Worm (Caenorhabditis elegans) whole organism, late embryonic: Measurements from ENCODE around the gene W04D2.4.
A peak's percentile ranks its signal among the peaks of the same experiment; 100 is the strongest.

Experiments used
- C38D4.7 ChIP-seq: fragments of 200-800 bp; sonication (Bioruptor generic); optimal IDR thresholded peaks from 2 replicates; lab custom pipeline; 2018; ENCODE audit warnings: mild to moderate bottlenecking, missing genetic modification characterization, moderate library complexity, missing compliant biosample characterization
- T23F11.4 ChIP-seq: fragments of 200-800 bp; sonication (Bioruptor generic); optimal IDR thresholded peaks from 2 replicates; lab custom pipeline; 2018; ENCODE audit warnings: mild to moderate bottlenecking, missing genetic modification characterization, missing compliant biosample characterization
- ahr-1 ChIP-seq: sonication (generic microtip); optimal IDR thresholded peaks from 2 replicates; lab custom pipeline; 2016; ENCODE audit warnings: missing genetic modification characterization, missing compliant biosample characterization
- ceh-14 ChIP-seq: sonication (generic microtip); optimal IDR thresholded peaks from 2 replicates; lab custom pipeline; 2016; ENCODE audit warnings: missing genotype, missing genetic modification characterization, missing compliant biosample characterization
- ceh-18 ChIP-seq: sonication (generic microtip); optimal IDR thresholded peaks from 2 replicates; lab custom pipeline; 2016; ENCODE audit warnings: missing genetic modification characterization, missing compliant biosample characterization
- ceh-2 ChIP-seq: sonication (generic microtip); optimal IDR thresholded peaks from 2 replicates; lab custom pipeline; 2016; ENCODE audit warnings: missing genotype, missing genetic modification characterization, missing compliant biosample characterization
- ceh-22 ChIP-seq: sonication (generic microtip); optimal IDR thresholded peaks from 2 replicates; lab custom pipeline; 2017; ENCODE audit warnings: missing biosample characterization, missing genetic modification characterization
- ceh-24 ChIP-seq: sonication (generic microtip); optimal IDR thresholded peaks from 2 replicates; lab custom pipeline; 2016; ENCODE audit warnings: mild to moderate bottlenecking, missing genetic modification characterization, missing compliant biosample characterization
- ceh-31 ChIP-seq: sonication (generic microtip); optimal IDR thresholded peaks from 2 replicates; lab custom pipeline; 2016; ENCODE audit warnings: missing genetic modification characterization, missing compliant biosample characterization
- ceh-34 ChIP-seq: sonication (generic microtip); optimal IDR thresholded peaks from 2 replicates; lab custom pipeline; 2016; ENCODE audit warnings: mild to moderate bottlenecking, missing genetic modification characterization, missing compliant biosample characterization
- elt-4 ChIP-seq: sonication (generic microtip); optimal IDR thresholded peaks from 2 replicates; lab custom pipeline; 2016; ENCODE audit warnings: missing genetic modification characterization, missing compliant biosample characterization
- ets-4 ChIP-seq: sonication (generic microtip); optimal IDR thresholded peaks from 2 replicates; lab custom pipeline; 2016; ENCODE audit warnings: missing genetic modification characterization, missing compliant biosample characterization
- eyg-1 ChIP-seq: sonication (generic microtip); optimal IDR thresholded peaks from 2 replicates; lab custom pipeline; 2016; ENCODE audit warnings: missing genotype, missing genetic modification characterization, missing compliant biosample characterization
- fax-1 ChIP-seq: sonication (generic microtip); optimal IDR thresholded peaks from 2 replicates; lab custom pipeline; 2016; ENCODE audit warnings: missing genotype, missing genetic modification characterization, missing compliant biosample characterization
- gmeb-2 ChIP-seq: sonication (generic microtip); optimal IDR thresholded peaks from 2 replicates; lab custom pipeline; 2016; ENCODE audit warnings: missing genetic modification characterization, inconsistent platforms, missing compliant biosample characterization
- hlh-15 ChIP-seq: sonication (generic microtip); optimal IDR thresholded peaks from 2 replicates; lab custom pipeline; 2016; ENCODE audit warnings: missing genetic modification characterization, missing compliant biosample characterization
- hlh-30 ChIP-seq: sonication (generic microtip); optimal IDR thresholded peaks from 2 replicates; lab custom pipeline; 2017; ENCODE audit warnings: antibody characterized with exemption, missing genetic modification characterization, missing compliant biosample characterization; ENCODE audit not compliant: insufficient read depth
- hlh-6 ChIP-seq: sonication (generic microtip); optimal IDR thresholded peaks from 2 replicates; lab custom pipeline; 2016; ENCODE audit warnings: missing genotype, missing genetic modification characterization, missing compliant biosample characterization
- lim-6 ChIP-seq: sonication (generic microtip); optimal IDR thresholded peaks from 2 replicates; lab custom pipeline; 2016; ENCODE audit warnings: missing genetic modification characterization, missing compliant biosample characterization
- lin-11 ChIP-seq: fragments of 200-800 bp; sonication (Bioruptor generic); optimal IDR thresholded peaks from 2 replicates; lab custom pipeline; 2018; ENCODE audit warnings: mild to moderate bottlenecking, missing genetic modification characterization, missing compliant biosample characterization
- mec-3 ChIP-seq: sonication (generic microtip); optimal IDR thresholded peaks from 2 replicates; lab custom pipeline; 2016; ENCODE audit warnings: borderline replicate concordance, missing genetic modification characterization, missing compliant biosample characterization
- nhr-232 ChIP-seq: sonication (generic microtip); optimal IDR thresholded peaks from 2 replicates; lab custom pipeline; 2016; ENCODE audit warnings: missing genetic modification characterization, missing compliant biosample characterization
- odd-2 ChIP-seq: sonication (generic microtip); optimal IDR thresholded peaks from 2 replicates; lab custom pipeline; 2017; ENCODE audit warnings: antibody characterized with exemption, mild to moderate bottlenecking, missing genetic modification characterization, missing compliant biosample characterization
- pag-3 ChIP-seq: sonication (generic microtip); optimal IDR thresholded peaks from 2 replicates; lab custom pipeline; 2016; ENCODE audit warnings: missing compliant biosample characterization, missing genetic modification characterization, borderline replicate concordance
- pqm-1 ChIP-seq: sonication (generic microtip); optimal IDR thresholded peaks from 2 replicates; lab custom pipeline; 2016; ENCODE audit warnings: missing genetic modification characterization, missing compliant biosample characterization
- pros-1 ChIP-seq: fragments of 150-350 bp; optimal IDR thresholded peaks from 2 replicates; lab custom pipeline; 2014; ENCODE audit warnings: missing biosample characterization, missing genetic modification reagents, missing genetic modification characterization
- ref-2 ChIP-seq: sonication (generic microtip); optimal IDR thresholded peaks from 2 replicates; lab custom pipeline; 2016; ENCODE audit warnings: missing genetic modification characterization, missing compliant biosample characterization
- sdc-2 ChIP-seq: sonication (generic microtip); optimal IDR thresholded peaks from 2 replicates; lab custom pipeline; 2016; ENCODE audit warnings: missing genotype, missing genetic modification characterization, missing compliant biosample characterization
- sox-2 ChIP-seq: fragments of 200-800 bp; sonication (Bioruptor generic); IDR thresholded peaks from 2 replicates; pipeline ENCODE4 v1.3.6; 2022; ENCODE audit warnings: missing genetic modification reagents, missing genetic modification characterization, missing compliant biosample characterization
- sox-4 ChIP-seq: sonication (generic microtip); optimal IDR thresholded peaks from 2 replicates; lab custom pipeline; 2017; ENCODE audit warnings: mild to moderate bottlenecking, missing genetic modification characterization, inconsistent platforms, missing compliant biosample characterization
- syd-9 ChIP-seq: sonication (generic microtip); optimal IDR thresholded peaks from 2 replicates; lab custom pipeline; 2016; ENCODE audit warnings: mild to moderate bottlenecking, missing genetic modification characterization, moderate library complexity, missing compliant biosample characterization
- tbx-2 ChIP-seq: sonication (generic microtip); optimal IDR thresholded peaks from 2 replicates; lab custom pipeline; 2016; ENCODE audit warnings: missing genetic modification characterization, missing compliant biosample characterization
- tbx-7 ChIP-seq: sonication (generic microtip); optimal IDR thresholded peaks from 2 replicates; lab custom pipeline; 2016; ENCODE audit warnings: missing genotype, missing genetic modification characterization, missing compliant biosample characterization
- ttx-3 ChIP-seq: sonication (generic microtip); optimal IDR thresholded peaks from 2 replicates; lab custom pipeline; 2016; ENCODE audit warnings: missing genetic modification reagents, missing genetic modification characterization, missing compliant biosample characterization
- unc-3 ChIP-seq, 2 experiments: fragments of 200-800 bp in 1 of 2; sonication (Bioruptor generic) in 1 of 2; sonication (generic microtip) in 1 of 2; conservative IDR thresholded peaks in 1 of 2; optimal IDR thresholded peaks in 1 of 2; 2 replicates each; pipeline versions ENCODE4 v1.3.6 to Lab custom; 2016 to 2022; ENCODE audit warnings: missing compliant biosample characterization in 2 of 2, missing genetic modification characterization in 2 of 2, missing genetic modification reagents in 1 of 2
- unc-42 ChIP-seq: sonication (generic microtip); optimal IDR thresholded peaks from 2 replicates; lab custom pipeline; 2016; ENCODE audit warnings: missing genotype, missing genetic modification characterization, missing compliant biosample characterization
- unc-86 ChIP-seq: sonication (generic microtip); optimal IDR thresholded peaks from 2 replicates; lab custom pipeline; 2016; ENCODE audit warnings: missing genetic modification characterization, missing compliant biosample characterization

Gene W04D2.4

DNA sequence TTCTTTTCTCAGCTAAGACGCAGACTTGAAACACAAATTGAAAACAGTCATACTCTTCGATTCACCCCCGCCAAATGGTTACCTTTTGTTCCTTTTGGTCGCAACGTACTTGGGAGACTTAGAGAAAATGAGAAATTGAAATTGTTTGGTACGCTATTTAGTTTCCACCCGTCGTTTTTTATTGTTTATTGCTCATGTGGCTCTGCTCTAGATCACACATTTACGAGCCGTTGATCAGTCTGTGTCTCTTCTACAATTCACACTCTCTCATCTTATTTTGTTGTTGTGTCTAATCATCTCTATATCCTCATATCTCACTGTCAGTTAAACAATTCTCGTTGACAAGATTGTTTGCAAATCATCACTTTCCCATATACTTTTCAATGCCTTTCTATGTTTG is 9.6 kb downstream of the W04D2.4 start:
- no peak for TF ChIP-seq ref-2 (tag; lab: Kevin White, UChicago)
- no peak for TF ChIP-seq gmeb-2
- TF ChIP-seq odd-2 (tag; lab: Kevin White, UChicago): no peak
- no peak for TF ChIP-seq ets-4
- no peak for TF ChIP-seq pros-1 (tag; lab: Kevin White, UChicago)
- TF ChIP-seq ceh-18 (tag; lab: Kevin White, UChicago): no peak
- no peak for TF ChIP-seq ahr-1 (tag; lab: Kevin White, UChicago)
- TF ChIP-seq ceh-22: no peak
- TF ChIP-seq unc-86: no peak
- TF ChIP-seq nhr-232 (tag; lab: Kevin White, UChicago): no peak
- no peak for TF ChIP-seq syd-9 (tag; lab: Kevin White, UChicago)

DNA sequence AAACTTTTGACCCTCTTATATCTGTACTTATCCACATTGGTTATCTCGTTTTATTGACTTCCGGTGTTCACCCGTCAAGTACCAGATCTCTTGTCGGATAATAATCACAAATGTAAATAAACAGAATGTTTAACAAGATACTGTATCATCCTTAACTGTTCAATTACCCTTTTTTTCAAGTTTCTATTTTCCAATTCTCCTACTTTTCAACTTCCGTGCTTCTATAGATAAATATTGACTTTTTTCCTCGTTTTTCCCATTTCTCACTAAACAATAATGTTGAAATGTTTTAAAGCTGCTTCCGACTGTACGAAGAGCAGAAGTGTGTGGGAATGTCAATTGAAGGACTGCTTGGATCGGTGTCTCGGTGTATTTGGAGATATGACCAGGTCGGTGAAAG is 10.6 kb downstream of the W04D2.4 start, which contains the start of gene inx-11:
Gene inx-11, plus strand, starts transcription at position 301 of the 400 bp plus-strand sequence.
- TF ChIP-seq sdc-2 (no peak), lim-6 (tag; lab: Kevin White, UChicago) (no peak), pag-3 (tag; lab: Kevin White, UChicago) (no peak), ceh-2 (no peak), ets-4 (no peak), sox-2 (GFP tag; lab: Robert Waterston, UW) (no peak), sox-4 (tag; lab: Kevin White, UChicago) (no peak), lin-11 (tag; lab: Kevin White, UChicago) (no peak), ttx-3 (no peak), ceh-24 (no peak), hlh-15 (tag; lab: Kevin White, UChicago) (no peak), ceh-31 (tag; lab: Kevin White, UChicago) (no peak)

DNA sequence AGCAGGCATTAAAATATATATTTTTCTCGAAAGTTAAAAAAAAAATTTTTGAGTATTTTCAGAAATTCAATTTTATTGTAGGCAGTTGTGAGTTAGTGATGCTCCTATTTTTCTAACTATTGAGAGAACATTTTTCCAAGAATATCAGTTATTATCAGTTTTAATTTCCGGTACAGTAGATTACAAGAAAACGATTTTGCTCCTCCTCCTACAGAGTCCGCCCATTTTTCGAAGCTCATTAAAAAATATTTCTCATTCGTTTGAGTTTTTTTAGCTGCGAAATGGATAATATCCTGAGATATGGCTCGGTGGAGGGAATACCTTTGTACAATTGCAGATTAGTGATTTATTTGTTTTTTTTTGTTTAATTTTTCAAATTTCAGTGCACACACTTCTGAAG is 13.0 kb downstream of the W04D2.4 start, which contains the start of gene srt-39:
Gene srt-39, plus strand, starts transcription at position 301 of the 400 bp plus-strand sequence.
- TF ChIP-seq hlh-6 (tag; lab: Kevin White, UChicago) (no peak), tbx-2 (no peak), tbx-7 (no peak), T23F11.4 (GFP tag; lab: Kevin White, UChicago) (no peak), fax-1 (no peak), gmeb-2 (no peak), elt-4 (tag; lab: Kevin White, UChicago) (no peak), pros-1 (tag; lab: Kevin White, UChicago) (no peak), hlh-30 (no peak), ceh-2 (no peak), unc-3 (GFP tag; conservative IDR thresholded peaks at IDR 0.05; lab: Robert Waterston, UW) (no peak), unc-3 (tag; optimal IDR thresholded peaks at IDR 0.05; lab: Kevin White, UChicago) (no peak), mec-3 (tag; lab: Kevin White, UChicago) (no peak), unc-42 (no peak), pqm-1 (tag; lab: Kevin White, UChicago) (no peak), syd-9 (tag; lab: Kevin White, UChicago) (no peak), C38D4.7 (GFP tag; lab: Kevin White, UChicago) (no peak), eyg-1 (tag; lab: Kevin White, UChicago) (no peak), ceh-18 (tag; lab: Kevin White, UChicago) (no peak), ceh-34 (tag; lab: Kevin White, UChicago) (no peak), ceh-14 (no peak)

DNA sequence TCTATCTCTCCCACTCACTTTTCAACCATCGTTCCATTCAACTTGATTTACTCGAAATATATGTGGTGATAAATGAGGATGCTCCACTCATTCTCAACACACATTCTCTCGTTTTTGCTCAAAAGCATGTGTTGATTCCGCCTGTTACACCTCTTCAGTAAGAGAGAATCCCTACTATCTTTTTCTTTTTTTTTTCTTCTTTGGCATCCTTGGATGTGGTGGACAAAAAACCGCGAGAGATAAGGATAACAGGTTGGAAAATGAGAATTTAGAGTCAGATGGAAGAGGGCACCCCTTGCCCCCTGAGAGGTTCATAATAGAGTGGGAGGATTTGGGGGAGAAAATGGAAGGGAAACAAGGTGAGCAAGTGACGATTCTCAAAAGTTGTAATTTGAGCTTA is 18.6 kb downstream of the W04D2.4 start:
- TF ChIP-seq tbx-2 (no peak), ceh-18 (tag; lab: Kevin White, UChicago) (peak; percentile 49)
